Worm (Caenorhabditis elegans) whole organism, L2 larva: ENCODE measurements around the gene srj-7.

ENCODE experiments used
- R02D3.7 ChIP-seq: fragments of 150-350 bp; optimal IDR thresholded peaks from 2 replicates; lab custom pipeline; 2014; ENCODE audit warnings: missing biosample characterization, missing genetic modification characterization
- blmp-1 ChIP-seq: sonication (generic microtip); optimal IDR thresholded peaks from 2 replicates; lab custom pipeline; 2017; ENCODE audit warnings: missing genetic modification characterization, mild to moderate bottlenecking, missing compliant biosample characterization, antibody characterized with exemption, moderate library complexity; ENCODE audit not compliant: insufficient read depth
- dmd-4 ChIP-seq: sonication (generic microtip); optimal IDR thresholded peaks from 2 replicates; lab custom pipeline; 2017; ENCODE audit warnings: missing biosample characterization, missing genetic modification characterization
- lin-13 ChIP-seq: fragments of 150-350 bp; optimal IDR thresholded peaks from 2 replicates; lab custom pipeline; 2014; ENCODE audit warnings: missing biosample characterization, missing genetic modification reagents, missing genetic modification characterization
- nhr-11 ChIP-seq: fragments of 150-350 bp; optimal IDR thresholded peaks from 2 replicates; lab custom pipeline; 2014; ENCODE audit warnings: missing biosample characterization, missing genetic modification characterization
- nhr-12 ChIP-seq: fragments of 150-350 bp; optimal IDR thresholded peaks from 2 replicates; lab custom pipeline; 2014; ENCODE audit warnings: missing biosample characterization, missing genetic modification characterization
- nhr-77 ChIP-seq: fragments of 150-350 bp; optimal IDR thresholded peaks from 2 replicates; lab custom pipeline; 2014; ENCODE audit warnings: missing biosample characterization, missing genetic modification characterization
- snpc-4 ChIP-seq: fragments of 150-350 bp; optimal IDR thresholded peaks from 2 replicates; lab custom pipeline; 2014; ENCODE audit warnings: missing biosample characterization, missing genetic modification characterization
- unc-39 ChIP-seq: fragments of 150-350 bp; optimal IDR thresholded peaks from 2 replicates; lab custom pipeline; 2014; ENCODE audit warnings: missing biosample characterization, missing genetic modification characterization
- unc-62 ChIP-seq: fragments of 150-350 bp; optimal IDR thresholded peaks from 2 replicates; lab custom pipeline; 2014; ENCODE audit warnings: missing biosample characterization, missing genetic modification reagents, missing genetic modification characterization
- ztf-11 ChIP-seq: sonication (generic microtip); optimal IDR thresholded peaks from 2 replicates; lab custom pipeline; 2017; ENCODE audit warnings: missing biosample characterization, missing genetic modification characterization

- no peak for TF ChIP-seq nhr-11 (tag; lab: Kevin White, UChicago)
- TF ChIP-seq unc-62 (GFP tag; lab: Kevin White, UChicago): no peak
- TF ChIP-seq lin-13 (GFP tag; lab: Kevin White, UChicago): no peak
- no peak for TF ChIP-seq nhr-12 (tag; lab: Kevin White, UChicago)
- TF ChIP-seq blmp-1 (tag; lab: Kevin White, UChicago): no peak
- no peak for TF ChIP-seq R02D3.7 (tag; lab: Kevin White, UChicago)
- TF ChIP-seq dmd-4 (tag; lab: Kevin White, UChicago): no peak
- no peak for TF ChIP-seq ztf-11 (tag; lab: Kevin White, UChicago)
- TF ChIP-seq nhr-77: no peak
- no peak for TF ChIP-seq snpc-4
- no peak for TF ChIP-seq unc-39
Measured at ce11 chrV:3260075-3260474, 15.3 kb downstream of the srj-7 start, which contains the start of gene srbc-5.
